Worm (Caenorhabditis elegans) whole organism, L4 larva: ENCODE data around the gene tut-1.

Experiments used
- T26A8.4 ChIP-seq: fragments of 200-800 bp; sonication (Bioruptor generic); IDR thresholded peaks from 2 replicates; pipeline ENCODE4 v1.3.6; 2022; ENCODE audit warnings: missing genetic modification characterization, missing compliant biosample characterization
- Y48G9A.11 ChIP-seq: fragments of 200-800 bp; sonication (Bioruptor generic); IDR thresholded peaks from 2 replicates; pipeline ENCODE4 v1.3.6; 2022; ENCODE audit warnings: missing genetic modification reagents, missing genetic modification characterization, missing compliant biosample characterization
- Y75B8A.6 ChIP-seq: fragments of 200-800 bp; sonication (Bioruptor generic); IDR thresholded peaks from 2 replicates; pipeline ENCODE4 v1.3.6; 2022; ENCODE audit warnings: missing genetic modification reagents, missing genetic modification characterization, missing compliant biosample characterization
- daf-12 ChIP-seq: fragments of 150-350 bp; optimal IDR thresholded peaks from 2 replicates; lab custom pipeline; 2014; ENCODE audit warnings: missing biosample characterization, missing genetic modification reagents, missing genetic modification characterization
- dmd-6 ChIP-seq: fragments of 200-800 bp; sonication (Bioruptor generic); IDR thresholded peaks from 2 replicates; pipeline ENCODE4 v1.3.6; 2022; ENCODE audit warnings: missing genetic modification reagents, missing genetic modification characterization, missing compliant biosample characterization
- egl-27 ChIP-seq: sonication (generic microtip); optimal IDR thresholded peaks from 3 replicates; lab custom pipeline; 2017; ENCODE audit warnings: missing biosample characterization, missing genetic modification reagents, missing genetic modification characterization
- lin-39 ChIP-seq: fragments of 150-350 bp; optimal IDR thresholded peaks from 2 replicates; lab custom pipeline; 2014; ENCODE audit warnings: missing biosample characterization, missing genetic modification reagents, missing genetic modification characterization
- nhr-42 ChIP-seq: fragments of 200-800 bp; sonication (Bioruptor generic); IDR thresholded peaks from 2 replicates; pipeline ENCODE4 v1.3.6; 2022; ENCODE audit warnings: missing genetic modification characterization, missing compliant biosample characterization
- nhr-77 ChIP-seq: fragments of 150-350 bp; optimal IDR thresholded peaks from 2 replicates; lab custom pipeline; 2014; ENCODE audit warnings: missing biosample characterization, missing genetic modification characterization
- pha-4 ChIP-seq, 2 experiments: fragments of 150-350 bp in 1 of 2; fragments of 200-800 bp in 1 of 2; sonication (Bioruptor generic) in 1 of 2; IDR thresholded peaks in 1 of 2; optimal IDR thresholded peaks in 1 of 2; 2 replicates each; pipeline versions ENCODE4 v1.3.6 to Lab custom; 2014 to 2022; ENCODE audit warnings: missing genetic modification characterization in 2 of 2, missing genetic modification reagents in 2 of 2, missing biosample characterization in 1 of 2, missing compliant biosample characterization in 1 of 2
- unc-130 ChIP-seq: sonication (generic microtip); optimal IDR thresholded peaks from 2 replicates; lab custom pipeline; 2016; ENCODE audit warnings: missing genetic modification reagents, missing genetic modification characterization, missing compliant biosample characterization
- unc-62 ChIP-seq, 3 experiments: fragments of 150-350 bp in 1 of 3; sonication (generic microtip); optimal IDR thresholded peaks in 2 of 3; peaks in 1 of 3; 1 replicate in 1 of 3; 2 replicates in 2 of 3; lab custom pipeline; 2014 to 2017; ENCODE audit warnings: missing biosample characterization in 3 of 3, missing genetic modification characterization in 3 of 3, missing genetic modification reagents in 3 of 3, missing genotype in 1 of 3
- zag-1 ChIP-seq: fragments of 150-350 bp; optimal IDR thresholded peaks from 2 replicates; lab custom pipeline; 2014; ENCODE audit warnings: missing biosample characterization, missing genetic modification characterization

DNA sequence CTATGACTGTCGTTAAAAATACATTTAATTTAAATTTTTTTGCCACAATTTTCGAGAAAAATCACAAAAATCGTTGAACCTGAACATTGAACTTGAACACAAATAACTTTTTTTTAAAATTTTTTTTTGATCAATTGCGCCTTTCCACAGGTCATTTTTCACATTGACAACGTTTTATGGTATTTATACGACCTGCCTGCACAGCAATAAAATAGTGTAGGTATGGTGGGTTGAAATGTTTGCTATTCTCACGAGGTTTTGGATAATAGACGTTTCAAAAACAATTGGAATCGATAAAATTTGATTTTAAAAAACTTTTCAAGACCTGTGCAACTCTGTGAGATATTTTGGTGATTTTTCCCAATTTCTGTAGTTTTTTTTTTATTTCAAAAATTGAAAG lies 43.3 kb downstream of the tut-1 start:
- no peak for TF ChIP-seq zag-1
- TF ChIP-seq lin-39 (tag; lab: Kevin White, UChicago) = no peak
- TF ChIP-seq daf-12 (tag; lab: Kevin White, UChicago) = no peak
- TF ChIP-seq Y48G9A.11 (GFP tag; lab: Robert Waterston, UW) = no peak
- TF ChIP-seq dmd-6 (GFP tag; lab: Robert Waterston, UW) = no peak
- TF ChIP-seq T26A8.4 (GFP tag; lab: Robert Waterston, UW) = no peak
- TF ChIP-seq egl-27 (tag; lab: Kevin White, UChicago) = no peak
- TF ChIP-seq nhr-42 = no peak
- no peak for TF ChIP-seq nhr-77
- TF ChIP-seq unc-130 (GFP tag; lab: Kevin White, UChicago) = no peak
- TF ChIP-seq unc-62 (GFP tag; optimal IDR thresholded peaks at IDR 0.05 in 1 of 2; lab: Kevin White, UChicago) = peak in 1 of 2 experiments; percentile 74
- no peak for TF ChIP-seq unc-62 (tag; optimal IDR thresholded peaks at IDR 0.05; lab: Kevin White, UChicago)
- no peak for TF ChIP-seq Y75B8A.6 (GFP tag; lab: Robert Waterston, UW)
- no peak for TF ChIP-seq pha-4 (GFP tag; IDR thresholded peaks at IDR 0.05; lab: Robert Waterston, UW)
- TF ChIP-seq pha-4 (tag; optimal IDR thresholded peaks at IDR 0.05; lab: Kevin White, UChicago) = no peak
